Fruit fly (Drosophila melanogaster) Kc167 (cell line): Measurements from ENCODE around the gene CG46307.

Experiments used
- Myc ChIP-seq: fragments of >200 bp; optimal IDR thresholded peaks from 2 replicates; lab custom pipeline; 2017; ENCODE audit warnings: missing external identifiers
- Sin3A ChIP-seq: fragments of >200 bp; optimal IDR thresholded peaks from 2 replicates; lab custom pipeline; 2018; ENCODE audit warnings: missing external identifiers
- h ChIP-seq: fragments of >200 bp; optimal IDR thresholded peaks from 3 replicates; lab custom pipeline; 2018; ENCODE audit warnings: missing external identifiers
- insv ChIP-seq: fragments of >200 bp; optimal IDR thresholded peaks from 3 replicates; lab custom pipeline; 2018; ENCODE audit warnings: missing external identifiers
- psq ChIP-seq: fragments of >200 bp; optimal IDR thresholded peaks from 2 replicates; lab custom pipeline; 2017; ENCODE audit warnings: missing external identifiers
- ttk ChIP-seq: sonication (Bioruptor generic); optimal IDR thresholded peaks from 2 replicates; lab custom pipeline; 2017; ENCODE audit warnings: missing external identifiers

CG46307 gene

dm6 chr2L:21108759-21109282 is 4.5 kb downstream of the CG46307 start:
- TF ChIP-seq ttk (lab: Kevin White, UChicago): no peak
- no peak for TF ChIP-seq h (lab: Kevin White, UChicago)
- TF ChIP-seq insv (lab: Kevin White, UChicago): no peak
- no peak for TF ChIP-seq psq (lab: Kevin White, UChicago)
- no peak for TF ChIP-seq Sin3A (lab: Kevin White, UChicago)
- TF ChIP-seq Myc (lab: Kevin White, UChicago): no peak

DNA sequence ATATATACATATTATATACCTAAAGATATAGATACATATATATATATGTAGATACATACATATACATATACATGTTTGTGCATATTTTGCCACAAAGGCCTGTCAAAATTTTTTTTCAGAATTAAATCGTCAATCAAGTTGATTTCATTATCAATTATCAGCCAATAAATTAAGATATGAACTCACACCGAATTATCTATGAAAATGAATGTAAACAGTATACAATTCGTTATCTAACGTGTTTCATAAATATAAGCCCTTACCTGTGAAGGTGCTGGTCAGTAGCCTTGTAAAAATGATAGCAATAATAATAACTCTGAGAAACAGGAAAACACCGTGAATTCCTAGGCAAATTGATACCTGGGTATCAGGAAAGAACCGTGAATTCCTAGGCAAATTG is 5.3 kb downstream of the CG46307 start:
- TF ChIP-seq psq (lab: Kevin White, UChicago) (no peak), ttk (lab: Kevin White, UChicago) (no peak), Myc (lab: Kevin White, UChicago) (no peak), Sin3A (lab: Kevin White, UChicago) (no peak), insv (lab: Kevin White, UChicago) (no peak), h (lab: Kevin White, UChicago) (no peak)

- TF ChIP-seq h (lab: Kevin White, UChicago) (no peak), insv (lab: Kevin White, UChicago) (no peak), Myc (lab: Kevin White, UChicago) (no peak), Sin3A (lab: Kevin White, UChicago) (no peak), psq (lab: Kevin White, UChicago) (no peak), ttk (lab: Kevin White, UChicago) (no peak)
Observed at dm6 chr2L:21111849-21112248, 7.5 kb downstream of the CG46307 start.

DNA sequence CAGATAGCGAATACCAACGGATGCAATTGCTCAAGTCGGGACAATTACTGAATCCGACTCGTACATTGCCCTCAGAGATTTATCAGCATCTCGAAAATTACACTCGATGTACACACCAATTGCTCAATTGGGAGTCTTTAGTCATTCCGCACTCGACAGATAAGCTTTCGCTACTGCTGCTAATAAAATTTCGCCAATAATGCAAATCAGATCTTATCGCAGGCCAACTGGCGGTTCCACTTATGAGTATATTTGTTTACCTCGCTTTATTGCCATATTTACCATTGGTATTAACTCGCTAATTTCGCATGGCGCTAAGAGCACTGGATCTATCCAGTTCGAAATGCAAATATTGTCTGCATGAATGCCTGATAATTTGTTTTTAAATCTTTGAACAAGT is 9.2 kb downstream of the CG46307 start:
- no peak for TF ChIP-seq ttk (lab: Kevin White, UChicago)
- TF ChIP-seq h (lab: Kevin White, UChicago): no peak
- no peak for TF ChIP-seq Myc (lab: Kevin White, UChicago)
- no peak for TF ChIP-seq Sin3A (lab: Kevin White, UChicago)
- no peak for TF ChIP-seq psq (lab: Kevin White, UChicago)
- no peak for TF ChIP-seq insv (lab: Kevin White, UChicago)

- TF ChIP-seq Myc (lab: Kevin White, UChicago) (no peak), ttk (lab: Kevin White, UChicago) (no peak), h (lab: Kevin White, UChicago) (no peak), Sin3A (lab: Kevin White, UChicago) (no peak), insv (lab: Kevin White, UChicago) (no peak)
Observed at dm6 chr2L:21115687-21116086, 11.3 kb downstream of the CG46307 start.

DNA sequence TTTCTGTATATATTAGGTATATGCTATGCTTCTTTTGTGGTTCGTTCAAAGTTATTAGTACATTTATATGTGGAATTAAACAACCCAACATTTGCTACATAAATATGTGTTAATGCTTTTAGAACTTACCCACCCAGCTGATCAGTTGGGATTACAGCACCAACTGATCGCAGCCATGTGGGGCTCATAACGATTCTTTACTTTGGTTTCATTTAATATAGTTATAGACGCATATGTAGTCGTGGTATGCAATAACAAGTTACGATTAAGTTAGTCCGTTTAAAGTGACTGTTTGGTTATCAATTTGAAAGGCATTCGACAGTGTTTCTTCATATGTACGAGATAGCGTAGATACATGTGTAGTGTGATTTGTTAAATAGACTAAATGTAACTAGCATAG is 31.4 kb downstream of the CG46307 start:
- TF ChIP-seq ttk (lab: Kevin White, UChicago) (no peak), Myc (lab: Kevin White, UChicago) (no peak), h (lab: Kevin White, UChicago) (no peak), Sin3A (lab: Kevin White, UChicago) (no peak), psq (lab: Kevin White, UChicago) (no peak), insv (lab: Kevin White, UChicago) (no peak)

- no peak for TF ChIP-seq psq (lab: Kevin White, UChicago)
- no peak for TF ChIP-seq h (lab: Kevin White, UChicago)
- no peak for TF ChIP-seq ttk (lab: Kevin White, UChicago)
- TF ChIP-seq Sin3A (lab: Kevin White, UChicago): no peak
- no peak for TF ChIP-seq insv (lab: Kevin White, UChicago)
- TF ChIP-seq Myc (lab: Kevin White, UChicago): no peak
Observed at dm6 chr2L:21141714-21142500, 37.5 kb downstream of the CG46307 start, which contains the start of gene Dap160. Dap160 (minus strand) TSS chr2L:21142347.

dm6 chr2L:21142501-21142849 is 38.1 kb downstream of the CG46307 start:
- TF ChIP-seq h (lab: Kevin White, UChicago) (no peak), Myc (lab: Kevin White, UChicago) (no peak), insv (lab: Kevin White, UChicago) (no peak), ttk (lab: Kevin White, UChicago) (no peak), psq (lab: Kevin White, UChicago) (no peak), Sin3A (lab: Kevin White, UChicago) (no peak)

- TF ChIP-seq ttk (lab: Kevin White, UChicago) (no peak), insv (lab: Kevin White, UChicago) (no peak), Sin3A (lab: Kevin White, UChicago) (no peak), psq (lab: Kevin White, UChicago) (no peak), h (lab: Kevin White, UChicago) (no peak), Myc (lab: Kevin White, UChicago) (no peak)
Observed at dm6 chr2L:21142972-21143385, 38.6 kb downstream of the CG46307 start, which contains the start of gene pths. pths (plus strand) TSS chr2L:21143229.

- TF ChIP-seq insv (lab: Kevin White, UChicago): no peak
- TF ChIP-seq h (lab: Kevin White, UChicago): no peak
- TF ChIP-seq Sin3A (lab: Kevin White, UChicago): no peak
- no peak for TF ChIP-seq Myc (lab: Kevin White, UChicago)
- no peak for TF ChIP-seq ttk (lab: Kevin White, UChicago)
- no peak for TF ChIP-seq psq (lab: Kevin White, UChicago)
Observed at dm6 chr2L:21148242-21148641, 43.9 kb downstream of the CG46307 start, which contains the start of gene del. del (minus strand) TSS chr2L:21148546.

DNA sequence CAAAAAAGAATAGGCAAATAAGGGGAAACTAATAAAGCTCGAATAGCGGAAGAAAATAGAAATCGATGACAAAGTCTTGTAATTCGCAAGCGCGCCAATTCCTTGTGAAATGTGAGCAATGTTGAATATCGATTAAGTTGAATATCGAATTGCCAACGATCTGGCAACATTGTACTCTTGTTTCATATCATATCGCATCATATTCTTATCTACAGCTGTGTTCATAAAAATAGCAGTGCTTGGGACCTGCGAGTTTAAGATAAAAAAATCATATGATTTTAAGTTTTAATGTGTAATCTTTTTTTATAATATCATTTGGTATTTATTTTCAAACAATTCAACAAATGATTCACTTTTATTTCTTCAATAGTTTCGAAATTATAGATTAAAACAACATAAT is 44.7 kb downstream of the CG46307 start:
- no peak for TF ChIP-seq h (lab: Kevin White, UChicago)
- TF ChIP-seq insv (lab: Kevin White, UChicago): no peak
- TF ChIP-seq Sin3A (lab: Kevin White, UChicago): no peak
- TF ChIP-seq psq (lab: Kevin White, UChicago): no peak
- TF ChIP-seq Myc (lab: Kevin White, UChicago): no peak
- no peak for TF ChIP-seq ttk (lab: Kevin White, UChicago)
